Worm (Caenorhabditis elegans): ENCODE results near the gene nhr-52.
"Not testable (repeated sequence)": the region's sequence is repeated elsewhere in the genome, so short reads cannot be mapped to it uniquely, and the experiment has no call there.

nhr-52 gene

ce11 chrV:15668200-15668599, 9.1 kb upstream of the nhr-52 start, which contains the start of gene F53E4.1:
F53E4.1 (minus strand) TSS chrV:15668300.
- TF ChIP-seq ama-1 (optimal IDR thresholded peaks at IDR 0.05); nhr-12 (tag; optimal IDR thresholded peaks at IDR 0.05); nhr-6 (tag; optimal IDR thresholded peaks at IDR 0.05): not testable (repeated sequence)

- TF ChIP-seq skn-1 (tag; optimal IDR thresholded peaks at IDR 0.05) (no peak), elt-1 (tag; optimal IDR thresholded peaks at IDR 0.05) (no peak), unc-39 (tag; optimal IDR thresholded peaks at IDR 0.05) (no peak), sma-3 (GFP tag; optimal IDR thresholded peaks at IDR 0.05) (no peak), nhr-25 (tag; optimal IDR thresholded peaks at IDR 0.05) (no peak), snpc-4 (tag; optimal IDR thresholded peaks at IDR 0.05) (no peak), sem-4 (tag; optimal IDR thresholded peaks at IDR 0.05) (no peak), lsy-2 (tag; optimal IDR thresholded peaks at IDR 0.05) (no peak)
Measured at ce11 chrV:15668870-15669269, 8.5 kb upstream of the nhr-52 start, which contains the start of gene K06B4.4. K06B4.4 (plus strand) TSS chrV:15669170.

ce11 chrV:15670139-15670538, 7.2 kb upstream of the nhr-52 start, which contains the start of gene K06B4.15:
K06B4.15 (plus strand) TSS chrV:15670439.
- TF ChIP-seq lin-13 (GFP tag; optimal IDR thresholded peaks at IDR 0.05); F13H6.1 (tag; optimal IDR thresholded peaks at IDR 0.05); peb-1 (tag; optimal IDR thresholded peaks at IDR 0.05): not testable (repeated sequence)

ce11 chrV:15673707-15674106, 3.6 kb upstream of the nhr-52 start, which contains the start of gene nhr-51:
nhr-51 (plus strand) TSS chrV:15674007.
- TF ChIP-seq R02D3.7 (tag; optimal IDR thresholded peaks at IDR 0.05): no peak
- TF ChIP-seq ztf-1 (GFP tag; conservative IDR thresholded peaks at IDR 0.05): no peak
- no peak for TF ChIP-seq unc-55 (GFP tag; optimal IDR thresholded peaks at IDR 0.05)
- no peak for TF ChIP-seq ama-1 (optimal IDR thresholded peaks at IDR 0.05)
- TF ChIP-seq Y55F3AM.14 (GFP tag; optimal IDR thresholded peaks at IDR 0.05): no peak
- TF ChIP-seq lsy-2 (tag; optimal IDR thresholded peaks at IDR 0.05): no peak
- no peak for TF ChIP-seq lin-11 (tag; optimal IDR thresholded peaks at IDR 0.05)
- no peak for TF ChIP-seq ceh-16 (tag; optimal IDR thresholded peaks at IDR 0.05)

ce11 chrV:15674899-15675298, 2.4 kb upstream of the nhr-52 start:
- TF ChIP-seq lin-13 (GFP tag; optimal IDR thresholded peaks at IDR 0.05): no peak
- TF ChIP-seq nhr-237 (tag; optimal IDR thresholded peaks at IDR 0.05): no peak
- TF ChIP-seq skn-1 (tag; optimal IDR thresholded peaks at IDR 0.05): no peak
- TF ChIP-seq ceh-16 (tag; optimal IDR thresholded peaks at IDR 0.05): no peak
- TF ChIP-seq unc-62 (GFP tag; optimal IDR thresholded peaks at IDR 0.05): no peak
- no peak for TF ChIP-seq fos-1 (tag; optimal IDR thresholded peaks at IDR 0.05)
- no peak for TF ChIP-seq ama-1 (optimal IDR thresholded peaks at IDR 0.05)
- no peak for TF ChIP-seq sma-3 (GFP tag; optimal IDR thresholded peaks at IDR 0.05)
- no peak for TF ChIP-seq unc-39 (tag; optimal IDR thresholded peaks at IDR 0.05)
- TF ChIP-seq zag-1 (tag; optimal IDR thresholded peaks at IDR 0.05): no peak

ce11 chrV:15685599-15685998, 8.3 kb downstream of the nhr-52 start, which contains the start of gene nhr-196:
nhr-196 (plus strand) TSS chrV:15685716.
- TF ChIP-seq lin-13 (GFP tag; optimal IDR thresholded peaks at IDR 0.05): no peak
- TF ChIP-seq sem-4 (tag; optimal IDR thresholded peaks at IDR 0.05): no peak
- TF ChIP-seq lsy-2 (tag; optimal IDR thresholded peaks at IDR 0.05): no peak
- TF ChIP-seq ztf-1 (GFP tag; conservative IDR thresholded peaks at IDR 0.05): no peak
- no peak for TF ChIP-seq Y55F3AM.14 (GFP tag; optimal IDR thresholded peaks at IDR 0.05)
- TF ChIP-seq ceh-82 (tag; optimal IDR thresholded peaks at IDR 0.05): no peak

- no peak for TF ChIP-seq nhr-10 (tag; optimal IDR thresholded peaks at IDR 0.05)
- no peak for TF ChIP-seq sma-3 (GFP tag; optimal IDR thresholded peaks at IDR 0.05)
- TF ChIP-seq ztf-11 (tag; optimal IDR thresholded peaks at IDR 0.05): no peak
- TF ChIP-seq ceh-82 (tag; optimal IDR thresholded peaks at IDR 0.05): no peak
- no peak for TF ChIP-seq peb-1 (tag; optimal IDR thresholded peaks at IDR 0.05)
- TF ChIP-seq R02D3.7 (tag; optimal IDR thresholded peaks at IDR 0.05): no peak
- no peak for TF ChIP-seq snpc-4 (tag; optimal IDR thresholded peaks at IDR 0.05)
- TF ChIP-seq nhr-25 (tag; optimal IDR thresholded peaks at IDR 0.05): no peak
- TF ChIP-seq dmd-4 (tag; optimal IDR thresholded peaks at IDR 0.05): no peak
- no peak for TF ChIP-seq nhr-129 (tag; optimal IDR thresholded peaks at IDR 0.05)
- TF ChIP-seq ztf-1 (GFP tag; conservative IDR thresholded peaks at IDR 0.05): no peak
- no peak for TF ChIP-seq elt-1 (tag; optimal IDR thresholded peaks at IDR 0.05)
Measured at ce11 chrV:15687660-15688059, 10.3 kb downstream of the nhr-52 start, which contains the start of gene nhr-197. nhr-197 (plus strand) TSS chrV:15687960.

Measured in whole organism, L2 larva.